Fruit fly (Drosophila melanogaster) whole organism, embryonic: ENCODE results near the gene pot.

ENCODE experiments used
- Antp ChIP-seq: fragments of 200-800 bp; sonication (Bioruptor generic); optimal IDR thresholded peaks from 3 replicates; lab custom pipeline; 2016; ENCODE audit warnings: missing biosample characterization, missing genetic modification characterization
- Asciz ChIP-seq: fragments of 200-800 bp; sonication (Bioruptor generic); optimal IDR thresholded peaks from 2 replicates; lab custom pipeline; 2017; ENCODE audit warnings: missing biosample characterization, mild to moderate bottlenecking, missing genetic modification characterization, missing genetic modification reagents
- CG12071 ChIP-seq: fragments of 200-800 bp; sonication (Bioruptor generic); optimal IDR thresholded peaks from 3 replicates; lab custom pipeline; 2018; ENCODE audit warnings: missing biosample characterization, mild to moderate bottlenecking, missing genetic modification characterization
- CG12236 ChIP-seq: fragments of 200-800 bp; sonication (Bioruptor generic); optimal IDR thresholded peaks from 2 replicates; lab custom pipeline; 2016; ENCODE audit warnings: missing biosample characterization, missing genetic modification characterization
- CG1233 ChIP-seq: fragments of 200-800 bp; sonication (Bioruptor generic); optimal IDR thresholded peaks from 4 replicates; lab custom pipeline; 2018; ENCODE audit warnings: missing biosample characterization, mild to moderate bottlenecking, missing genetic modification characterization
- CG13296 ChIP-seq: fragments of 200-800 bp; sonication (Bioruptor generic); optimal IDR thresholded peaks from 3 replicates; lab custom pipeline; 2018; ENCODE audit warnings: missing biosample characterization, mild to moderate bottlenecking, missing genetic modification characterization
- CG13894 ChIP-seq: fragments of 200-800 bp; sonication (Bioruptor generic); optimal IDR thresholded peaks from 3 replicates; lab custom pipeline; 2018; ENCODE audit warnings: missing biosample characterization, mild to moderate bottlenecking, missing genetic modification characterization, moderate library complexity
- CG1529 ChIP-seq: fragments of 200-800 bp; sonication (Bioruptor generic); optimal IDR thresholded peaks from 3 replicates; lab custom pipeline; 2018; ENCODE audit warnings: missing biosample characterization, missing genetic modification characterization
- CG15514 ChIP-seq: fragments of 200-800 bp; sonication (Bioruptor generic); optimal IDR thresholded peaks from 3 replicates; lab custom pipeline; 2017; ENCODE audit warnings: missing biosample characterization, missing genetic modification characterization, mild to moderate bottlenecking, moderate library complexity, missing genetic modification reagents
- CG17385 ChIP-seq: fragments of 200-800 bp; sonication (Bioruptor generic); optimal IDR thresholded peaks from 3 replicates; lab custom pipeline; 2018; ENCODE audit warnings: missing biosample characterization, mild to moderate bottlenecking, missing genetic modification characterization
- CG18599 ChIP-seq: fragments of 200-800 bp; sonication (Bioruptor generic); optimal IDR thresholded peaks from 3 replicates; lab custom pipeline; 2017; ENCODE audit warnings: missing biosample characterization, missing genetic modification characterization, mild to moderate bottlenecking, moderate library complexity, missing genetic modification reagents
- CG18619 ChIP-seq: fragments of 200-800 bp; sonication (Bioruptor generic); optimal IDR thresholded peaks from 3 replicates; lab custom pipeline; 2017; ENCODE audit warnings: missing biosample characterization, mild to moderate bottlenecking, missing genetic modification characterization
- CG3065 ChIP-seq: fragments of 200-800 bp; sonication (Bioruptor generic); optimal IDR thresholded peaks from 2 replicates; lab custom pipeline; 2016; ENCODE audit warnings: missing biosample characterization, missing genetic modification characterization
- CG34224 ChIP-seq: fragments of 200-800 bp; sonication (Bioruptor generic); IDR thresholded peaks from 3 replicates; pipeline ENCODE4 v1.3.6; 2022; ENCODE audit warnings: missing biosample characterization, missing genetic modification characterization; ENCODE audit not compliant: partially characterized antibody
- CG3838 ChIP-seq: fragments of 200-800 bp; sonication (Bioruptor generic); optimal IDR thresholded peaks from 3 replicates; lab custom pipeline; 2016; ENCODE audit warnings: missing biosample characterization, missing genetic modification characterization
- CG4282 ChIP-seq: fragments of 200-800 bp; sonication (Bioruptor generic); optimal IDR thresholded peaks from 2 replicates; lab custom pipeline; 2016; ENCODE audit warnings: missing biosample characterization, missing genetic modification characterization
- CG4617 ChIP-seq: fragments of 200-800 bp; sonication (Bioruptor generic); optimal IDR thresholded peaks from 3 replicates; lab custom pipeline; 2016; ENCODE audit warnings: missing biosample characterization, missing genetic modification characterization, borderline replicate concordance
- CG4730 ChIP-seq: fragments of 200-800 bp; sonication (Bioruptor generic); IDR thresholded peaks from 2 replicates; pipeline ENCODE4 v1.3.6; 2022; ENCODE audit warnings: missing biosample characterization, missing genetic modification characterization
- CG6765 ChIP-seq: fragments of 200-800 bp; sonication (Bioruptor generic); optimal IDR thresholded peaks from 3 replicates; lab custom pipeline; 2017; ENCODE audit warnings: missing biosample characterization, mild to moderate bottlenecking, missing genetic modification characterization
- CG8089 ChIP-seq: fragments of 200-800 bp; sonication (Bioruptor generic); optimal IDR thresholded peaks from 3 replicates; lab custom pipeline; 2016; ENCODE audit warnings: missing biosample characterization, missing genetic modification characterization
- CG9609 ChIP-seq: fragments of 200-800 bp; sonication (Bioruptor generic); optimal IDR thresholded peaks from 3 replicates; lab custom pipeline; 2016; ENCODE audit warnings: missing biosample characterization, missing genetic modification characterization
- CG9932 ChIP-seq: fragments of 200-800 bp; sonication (Bioruptor generic); IDR thresholded peaks from 2 replicates; pipeline ENCODE4 v1.3.6; 2022; ENCODE audit warnings: missing biosample characterization, missing genetic modification characterization
- Camta ChIP-seq: fragments of 200-800 bp; sonication (Bioruptor generic); optimal IDR thresholded peaks from 2 replicates; lab custom pipeline; 2016; ENCODE audit warnings: missing biosample characterization, missing genetic modification characterization
- Dek ChIP-seq: fragments of 200-800 bp; sonication (Bioruptor generic); optimal IDR thresholded peaks from 3 replicates; lab custom pipeline; 2019; ENCODE audit warnings: missing biosample characterization, mild to moderate bottlenecking, missing genetic modification characterization, moderate library complexity
- Dfd ChIP-seq, 2 experiments: fragments of >200 bp; optimal IDR thresholded peaks; 2 replicates each; lab custom pipeline; 2017; ENCODE audit warnings: missing biosample characterization in 2 of 2, missing genetic modification characterization in 2 of 2
- Gsc ChIP-seq: fragments of 200-800 bp; sonication (Bioruptor generic); IDR thresholded peaks from 2 replicates; pipeline ENCODE4 v1.3.6; 2022; ENCODE audit warnings: missing biosample characterization, missing genetic modification characterization
- Hand ChIP-seq: fragments of 200-800 bp; sonication (Bioruptor generic); optimal IDR thresholded peaks from 2 replicates; lab custom pipeline; 2017; ENCODE audit warnings: mild to moderate bottlenecking, missing biosample characterization, missing genetic modification reagents, missing genetic modification characterization
- Hmx ChIP-seq: fragments of 200-800 bp; sonication (Bioruptor generic); optimal IDR thresholded peaks from 2 replicates; lab custom pipeline; 2016; ENCODE audit warnings: missing biosample characterization, missing genetic modification characterization
- MBD-R2 ChIP-seq: fragments of 200-800 bp; sonication (Bioruptor generic); IDR thresholded peaks from 2 replicates; pipeline ENCODE4 v1.3.6; 2022; ENCODE audit warnings: missing biosample characterization, missing genetic modification characterization
- Nf-YA ChIP-seq: fragments of 200-800 bp; sonication (Bioruptor generic); IDR thresholded peaks from 2 replicates; pipeline ENCODE4 v1.3.6; 2022; ENCODE audit warnings: missing biosample characterization, missing genetic modification characterization
- NfI ChIP-seq: fragments of 200-800 bp; sonication (Bioruptor generic); optimal IDR thresholded peaks from 3 replicates; lab custom pipeline; 2018; ENCODE audit warnings: missing biosample characterization, mild to moderate bottlenecking, missing genetic modification characterization, moderate library complexity
- Pdp1 ChIP-seq, 2 experiments: fragments of 200-800 bp; sonication (Bioruptor generic); optimal IDR thresholded peaks; 3 replicates each; lab custom pipeline; 2016; ENCODE audit warnings: missing biosample characterization in 2 of 2, missing genetic modification characterization in 2 of 2, mild to moderate bottlenecking in 1 of 2, moderate library complexity in 1 of 2
- Scr ChIP-seq: fragments of 200-800 bp; sonication (Bioruptor generic); IDR thresholded peaks from 2 replicates; pipeline ENCODE4 v1.3.6; 2022; ENCODE audit warnings: missing biosample characterization, missing genetic modification characterization; ENCODE audit not compliant: partially characterized antibody
- ac ChIP-seq: fragments of 200-800 bp; sonication (Bioruptor generic); optimal IDR thresholded peaks from 3 replicates; lab custom pipeline; 2017; ENCODE audit warnings: missing biosample characterization, mild to moderate bottlenecking, missing genetic modification characterization
- ato ChIP-seq: fragments of 200-800 bp; sonication (Bioruptor generic); IDR thresholded peaks from 2 replicates; pipeline ENCODE4 v1.3.6; 2022; ENCODE audit warnings: missing biosample characterization, missing genetic modification characterization; ENCODE audit not compliant: partially characterized antibody
- az2 ChIP-seq: fragments of 200-800 bp; sonication (Bioruptor generic); optimal IDR thresholded peaks from 3 replicates; lab custom pipeline; 2016; ENCODE audit warnings: missing biosample characterization, missing genetic modification characterization
- bowl ChIP-seq: fragments of 200-800 bp; sonication (Bioruptor generic); IDR thresholded peaks from 2 replicates; pipeline ENCODE4 v1.3.6; 2022; ENCODE audit warnings: missing biosample characterization, missing genetic modification characterization
- btn ChIP-seq: fragments of 200-800 bp; sonication (Bioruptor generic); optimal IDR thresholded peaks from 2 replicates; lab custom pipeline; 2016; ENCODE audit warnings: missing biosample characterization, missing genetic modification characterization
- disco-r ChIP-seq: fragments of 200-800 bp; sonication (Bioruptor generic); optimal IDR thresholded peaks from 2 replicates; lab custom pipeline; 2016; ENCODE audit warnings: missing biosample characterization, missing genetic modification characterization
- dmrt11E ChIP-seq: fragments of 200-800 bp; sonication (Bioruptor generic); optimal IDR thresholded peaks from 3 replicates; lab custom pipeline; 2018; ENCODE audit warnings: missing biosample characterization, mild to moderate bottlenecking, missing genetic modification characterization, moderate library complexity
- ind ChIP-seq: fragments of 200-800 bp; sonication (Bioruptor generic); optimal IDR thresholded peaks from 3 replicates; lab custom pipeline; 2016; ENCODE audit warnings: missing biosample characterization, missing genetic modification characterization
- lmd ChIP-seq: fragments of 200-800 bp; sonication (Bioruptor generic); IDR thresholded peaks from 2 replicates; pipeline ENCODE4 v1.3.6; 2022; ENCODE audit warnings: missing biosample characterization, missing genetic modification characterization
- repo ChIP-seq: fragments of 200-800 bp; sonication (Bioruptor generic); optimal IDR thresholded peaks from 2 replicates; lab custom pipeline; 2016; ENCODE audit warnings: missing biosample characterization, missing genetic modification characterization
- ro ChIP-seq: fragments of 200-800 bp; sonication (Bioruptor generic); IDR thresholded peaks from 2 replicates; pipeline ENCODE4 v1.3.6; 2022; ENCODE audit warnings: missing biosample characterization, missing genetic modification characterization
- sd ChIP-seq: fragments of 200-800 bp; sonication (Bioruptor generic); optimal IDR thresholded peaks from 3 replicates; lab custom pipeline; 2018; ENCODE audit warnings: missing biosample characterization, mild to moderate bottlenecking, missing genetic modification characterization, moderate library complexity
- sisA ChIP-seq: fragments of 200-800 bp; sonication (Bioruptor generic); IDR thresholded peaks from 2 replicates; pipeline ENCODE4 v1.3.6; 2022; ENCODE audit warnings: missing biosample characterization, missing genetic modification characterization
- tin ChIP-seq: fragments of 200-800 bp; sonication (Bioruptor generic); optimal IDR thresholded peaks from 3 replicates; lab custom pipeline; 2016; ENCODE audit warnings: missing biosample characterization, missing genetic modification characterization
- twi ChIP-seq: fragments of 200-800 bp; optimal IDR thresholded peaks from 2 replicates; lab custom pipeline; 2019; ENCODE audit warnings: missing biosample characterization, mild to moderate bottlenecking, missing genetic modification characterization, moderate library complexity
- zf30C ChIP-seq: fragments of 200-800 bp; sonication (Bioruptor generic); optimal IDR thresholded peaks from 3 replicates; lab custom pipeline; 2018; ENCODE audit warnings: missing biosample characterization, mild to moderate bottlenecking, missing genetic modification characterization
- zfh1 ChIP-seq: fragments of 200-800 bp; sonication (Bioruptor generic); IDR thresholded peaks from 3 replicates; pipeline ENCODE4 v1.3.6; 2022; ENCODE audit warnings: missing biosample characterization, missing genetic modification characterization

Gene pot

dm6 chrX:11920959-11921358 is 3.9 kb upstream of the pot start (continued):
- TF ChIP-seq Dfd (GFP tag; optimal IDR thresholded peaks at IDR 0.05; lab: Kevin White, UChicago) (no peak), MBD-R2 (GFP tag; lab: Robert Waterston, UW) (peak; percentile 28; the same call in 1 of the 2 replicates), zfh1 (GFP tag; lab: Robert Waterston, UW) (peak; percentile 87), twi (peak; percentile 82), CG12071 (GFP tag; lab: Kevin White, UChicago) (peak; percentile 83), Nf-YA (GFP tag; lab: Robert Waterston, UW) (peak; percentile 73), Scr (GFP tag; lab: Robert Waterston, UW) (no peak), ato (GFP tag; lab: Robert Waterston, UW) (no peak), disco-r (peak; percentile 52), CG18599 (GFP tag; lab: Kevin White, UChicago) (peak; percentile 87), CG17385 (GFP tag; lab: Kevin White, UChicago) (peak; percentile 88), Hand (GFP tag; lab: Kevin White, UChicago) (peak; percentile 70), Pdp1 (GFP tag; optimal IDR thresholded peaks at IDR 0.05; lab: Kevin White, UChicago) (peak; percentile 68 to 77), Camta (GFP tag; lab: Kevin White, UChicago) (peak; percentile 84), btn (no peak), CG13894 (peak; percentile 84), CG8089 (GFP tag; lab: Kevin White, UChicago) (peak; percentile 42), ac (GFP tag; lab: Kevin White, UChicago) (no peak), bowl (GFP tag; lab: Robert Waterston, UW) (peak; percentile 54; the same call in 1 of the 2 replicates), Dek (tag; lab: Kevin White, UChicago) (peak; percentile 88), CG18619 (GFP tag; lab: Kevin White, UChicago) (peak; percentile 84), Hmx (peak; percentile 52), sd (peak; percentile 79), repo (GFP tag; lab: Kevin White, UChicago) (peak; percentile 1), CG3838 (GFP tag; lab: Kevin White, UChicago) (peak; percentile 24), CG3065 (GFP tag; lab: Kevin White, UChicago) (peak; percentile 13), lmd (GFP tag; lab: Robert Waterston, UW) (peak; percentile 91), dmrt11E (tag; lab: Kevin White, UChicago) (peak; percentile 81), ind (GFP tag; lab: Kevin White, UChicago) (peak; percentile 82), CG4730 (peak; percentile 84), Gsc (GFP tag; lab: Robert Waterston, UW) (peak; percentile 35; the same call in 1 of the 2 replicates), CG6765 (GFP tag; lab: Kevin White, UChicago) (peak; percentile 79), NfI (GFP tag; lab: Kevin White, UChicago) (peak; percentile 87), ro (peak; percentile 64; the same call in 1 of the 2 replicates), CG9609 (GFP tag; lab: Kevin White, UChicago) (peak; percentile 41), CG15514 (peak; percentile 73), tin (GFP tag; lab: Kevin White, UChicago) (peak; percentile 75), CG13296 (GFP tag; lab: Kevin White, UChicago) (peak; percentile 88), CG4617 (GFP tag; lab: Kevin White, UChicago) (peak; percentile 46), zf30C (peak; percentile 78), CG9932 (GFP tag; lab: Robert Waterston, UW) (peak; percentile 86), CG1529 (GFP tag; lab: Kevin White, UChicago) (peak; percentile 84), Antp (GFP tag; lab: Kevin White, UChicago) (peak; percentile 53), CG1233 (GFP tag; lab: Kevin White, UChicago) (peak; percentile 87), az2 (GFP tag; lab: Kevin White, UChicago) (peak; percentile 86), CG4282 (GFP tag; lab: Kevin White, UChicago) (no peak), CG34224 (GFP tag; lab: Robert Waterston, UW) (no peak), sisA (GFP tag; lab: Robert Waterston, UW) (peak; percentile 81), CG12236 (GFP tag; lab: Kevin White, UChicago) (peak; percentile 39), Asciz (peak; percentile 89)
